Fruit fly (Drosophila melanogaster) whole organism, embryonic: Measurements from ENCODE around the gene CG14017.

Experiments
- Ada2b ChIP-seq: fragments of 200-800 bp; sonication (Bioruptor generic); IDR thresholded peaks from 2 replicates; pipeline ENCODE4 v1.3.6; 2022; ENCODE audit warnings: missing biosample characterization, missing genetic modification characterization
- Atf6 ChIP-seq: fragments of 200-800 bp; sonication (Bioruptor generic); IDR thresholded peaks from 2 replicates; pipeline ENCODE4 v1.3.6; 2022; ENCODE audit warnings: missing biosample characterization, missing genetic modification characterization
- BEAF-32 ChIP-seq: fragments of 200-800 bp; sonication (Bioruptor generic); optimal IDR thresholded peaks from 3 replicates; lab custom pipeline; 2017; ENCODE audit warnings: missing biosample characterization, missing genetic modification characterization, mild to moderate bottlenecking, moderate library complexity, missing genetic modification reagents
- Bgb ChIP-seq: fragments of 200-800 bp; sonication (Bioruptor generic); IDR thresholded peaks from 2 replicates; pipeline ENCODE4 v1.3.6; 2022; ENCODE audit warnings: missing biosample characterization, missing genetic modification characterization; ENCODE audit not compliant: partially characterized antibody
- Blimp-1 ChIP-seq: fragments of 200-800 bp; sonication (Bioruptor generic); optimal IDR thresholded peaks from 3 replicates; lab custom pipeline; 2018; ENCODE audit warnings: missing biosample characterization, missing genetic modification characterization, mild to moderate bottlenecking, moderate library complexity, missing genetic modification reagents
- CG10462 ChIP-seq: fragments of 200-800 bp; sonication (Bioruptor generic); optimal IDR thresholded peaks from 2 replicates; lab custom pipeline; 2016; ENCODE audit warnings: missing biosample characterization, missing genetic modification characterization
- CG11504 ChIP-seq: fragments of 200-800 bp; sonication (Bioruptor generic); optimal IDR thresholded peaks from 3 replicates; lab custom pipeline; 2019; ENCODE audit warnings: missing biosample characterization, mild to moderate bottlenecking, missing genetic modification characterization, moderate library complexity
- CG12942 ChIP-seq: fragments of 200-800 bp; sonication (Bioruptor generic); optimal IDR thresholded peaks from 3 replicates; lab custom pipeline; 2016; ENCODE audit warnings: missing biosample characterization, missing genetic modification characterization
- CG13296 ChIP-seq: fragments of 200-800 bp; sonication (Bioruptor generic); optimal IDR thresholded peaks from 3 replicates; lab custom pipeline; 2018; ENCODE audit warnings: missing biosample characterization, mild to moderate bottlenecking, missing genetic modification characterization
- CG14965 ChIP-seq: fragments of 200-800 bp; sonication (Bioruptor generic); optimal IDR thresholded peaks from 2 replicates; lab custom pipeline; 2016; ENCODE audit warnings: missing biosample characterization, missing genetic modification characterization, borderline replicate concordance
- CG16779 ChIP-seq: fragments of 200-800 bp; sonication (Bioruptor generic); IDR thresholded peaks from 2 replicates; pipeline ENCODE4 v1.3.6; 2022; ENCODE audit warnings: missing biosample characterization, missing genetic modification characterization
- CG18011 ChIP-seq: fragments of 200-800 bp; sonication (Bioruptor generic); optimal IDR thresholded peaks from 2 replicates; lab custom pipeline; 2017; ENCODE audit warnings: missing biosample characterization, missing genetic modification characterization, mild to moderate bottlenecking, moderate library complexity, missing genotype
- CG2120 ChIP-seq: fragments of 200-800 bp; sonication (Bioruptor generic); optimal IDR thresholded peaks from 3 replicates; lab custom pipeline; 2016; ENCODE audit warnings: missing biosample characterization, missing genetic modification characterization
- CG30403 ChIP-seq: fragments of 200-800 bp; sonication (Bioruptor generic); optimal IDR thresholded peaks from 3 replicates; lab custom pipeline; 2016; ENCODE audit warnings: missing biosample characterization, missing genetic modification characterization
- CG3847 ChIP-seq: fragments of 200-800 bp; sonication (Bioruptor generic); IDR thresholded peaks from 2 replicates; pipeline ENCODE4 v1.3.6; 2022; ENCODE audit warnings: missing biosample characterization, missing genetic modification characterization
- CG4328 ChIP-seq: fragments of 200-800 bp; sonication (Bioruptor generic); optimal IDR thresholded peaks from 3 replicates; lab custom pipeline; 2017; ENCODE audit warnings: missing biosample characterization, missing genetic modification reagents, missing genetic modification characterization
- CG6272 ChIP-seq: fragments of 200-800 bp; sonication (Bioruptor generic); IDR thresholded peaks from 2 replicates; pipeline ENCODE4 v1.3.6; 2022; ENCODE audit warnings: missing biosample characterization, missing genetic modification characterization
- CG6689 ChIP-seq: fragments of 200-800 bp; sonication (Bioruptor generic); IDR thresholded peaks from 2 replicates; pipeline ENCODE4 v1.3.6; 2022; ENCODE audit warnings: missing biosample characterization, missing genetic modification characterization
- CG9215 ChIP-seq: fragments of 200-800 bp; sonication (Bioruptor generic); IDR thresholded peaks from 2 replicates; pipeline ENCODE4 v1.3.6; 2022; ENCODE audit warnings: missing biosample characterization, missing genetic modification characterization
- CG9876 ChIP-seq: fragments of 200-800 bp; sonication (Bioruptor generic); optimal IDR thresholded peaks from 2 replicates; lab custom pipeline; 2016; ENCODE audit warnings: missing biosample characterization, missing genetic modification characterization
- CkIIα-i1 ChIP-seq: fragments of 200-800 bp; sonication (Bioruptor generic); IDR thresholded peaks from 2 replicates; pipeline ENCODE4 v1.3.6; 2022; ENCODE audit warnings: missing biosample characterization, missing genetic modification characterization
- Doc2 ChIP-seq: fragments of 200-800 bp; sonication (Bioruptor generic); IDR thresholded peaks from 2 replicates; pipeline ENCODE4 v1.3.6; 2022; ENCODE audit warnings: missing biosample characterization, missing genetic modification characterization
- ERR ChIP-seq: fragments of 200-800 bp; sonication (Bioruptor generic); optimal IDR thresholded peaks from 2 replicates; lab custom pipeline; 2016; ENCODE audit warnings: missing biosample characterization, missing genetic modification characterization
- Elba2 ChIP-seq: fragments of 200-800 bp; sonication (Bioruptor generic); optimal IDR thresholded peaks from 3 replicates; lab custom pipeline; 2016; ENCODE audit warnings: missing biosample characterization, missing genetic modification characterization
- H2.0 ChIP-seq: fragments of 200-800 bp; sonication (Bioruptor generic); IDR thresholded peaks from 2 replicates; pipeline ENCODE4 v1.3.6; 2022; ENCODE audit warnings: missing biosample characterization, missing genetic modification characterization
- Hey ChIP-seq: fragments of 200-800 bp; sonication (Bioruptor generic); optimal IDR thresholded peaks from 3 replicates; lab custom pipeline; 2018; ENCODE audit warnings: missing biosample characterization, mild to moderate bottlenecking, missing genetic modification characterization
- Kr ChIP-seq: fragments of 200-800 bp; sonication (Bioruptor generic); optimal IDR thresholded peaks from 2 replicates; lab custom pipeline; 2017; ENCODE audit warnings: missing biosample characterization, mild to moderate bottlenecking, missing genetic modification characterization
- Lhr ChIP-seq: fragments of 200-800 bp; sonication (Bioruptor generic); optimal IDR thresholded peaks from 3 replicates; lab custom pipeline; 2017; ENCODE audit warnings: mild to moderate bottlenecking, missing biosample characterization, missing genetic modification reagents, missing genetic modification characterization
- MBD-R2 ChIP-seq: fragments of 200-800 bp; sonication (Bioruptor generic); IDR thresholded peaks from 2 replicates; pipeline ENCODE4 v1.3.6; 2022; ENCODE audit warnings: missing biosample characterization, missing genetic modification characterization
- NFAT ChIP-seq: fragments of 200-800 bp; sonication (Bioruptor generic); IDR thresholded peaks from 2 replicates; pipeline ENCODE4 v1.3.6; 2022; ENCODE audit warnings: missing biosample characterization, missing genetic modification characterization
- Opbp ChIP-seq: fragments of 200-800 bp; sonication (Bioruptor generic); IDR thresholded peaks from 3 replicates; pipeline ENCODE4 v1.3.6; 2022; ENCODE audit warnings: missing biosample characterization, missing genetic modification characterization; ENCODE audit not compliant: partially characterized antibody
- Ptx1 ChIP-seq: fragments of 200-800 bp; sonication (Bioruptor generic); IDR thresholded peaks from 2 replicates; pipeline ENCODE4 v1.3.6; 2022; ENCODE audit warnings: missing biosample characterization, missing genetic modification characterization
- Sry-δ ChIP-seq: fragments of 200-800 bp; sonication (Bioruptor generic); optimal IDR thresholded peaks from 2 replicates; lab custom pipeline; 2016; ENCODE audit warnings: missing biosample characterization, missing genetic modification characterization
- abd-A ChIP-seq: fragments of 200-800 bp; sonication (Bioruptor generic); optimal IDR thresholded peaks from 3 replicates; lab custom pipeline; 2019; ENCODE audit warnings: missing biosample characterization, mild to moderate bottlenecking, missing genetic modification characterization, moderate library complexity
- fd64A ChIP-seq: fragments of 200-800 bp; sonication (Bioruptor generic); optimal IDR thresholded peaks from 3 replicates; lab custom pipeline; 2018; ENCODE audit warnings: missing biosample characterization, mild to moderate bottlenecking, missing genetic modification characterization
- grau ChIP-seq: fragments of 200-800 bp; optimal IDR thresholded peaks from 3 replicates; lab custom pipeline; 2019; ENCODE audit warnings: missing biosample characterization, mild to moderate bottlenecking, missing genetic modification characterization, moderate library complexity
- hkb ChIP-seq, 2 experiments: fragments of 200-800 bp in 1 of 2; fragments of >200 bp in 1 of 2; sonication (Bioruptor generic) in 1 of 2; IDR thresholded peaks in 1 of 2; optimal IDR thresholded peaks in 1 of 2; 2 replicates each; pipeline versions ENCODE4 v1.3.6 to Lab custom; 2017 to 2022; ENCODE audit warnings: missing biosample characterization in 1 of 2, missing genetic modification characterization in 1 of 2
- hth ChIP-seq: fragments of >200 bp; optimal IDR thresholded peaks from 2 replicates; lab custom pipeline; 2017; ENCODE audit warnings: inconsistent platforms
- jigr1 ChIP-seq: fragments of 200-800 bp; sonication (Bioruptor generic); IDR thresholded peaks from 3 replicates; pipeline ENCODE4 v1.3.6; 2022; ENCODE audit warnings: missing biosample characterization, missing genetic modification characterization
- lbe ChIP-seq: fragments of 200-800 bp; sonication (Bioruptor generic); optimal IDR thresholded peaks from 2 replicates; lab custom pipeline; 2016; ENCODE audit warnings: missing biosample characterization, mild to moderate bottlenecking, missing genetic modification characterization
- lola ChIP-seq, 3 experiments: fragments of >200 bp in 2 of 3; fragments of 200-800 bp in 1 of 3; sonication (Bioruptor generic) in 1 of 3; optimal IDR thresholded peaks; 2 replicates each; lab custom pipeline; 2017 to 2019; ENCODE audit warnings: missing biosample characterization in 3 of 3, missing genetic modification characterization in 3 of 3, mild to moderate bottlenecking in 1 of 3, moderate library complexity in 1 of 3
- nerfin-1 ChIP-seq: fragments of 200-800 bp; sonication (Bioruptor generic); optimal IDR thresholded peaks from 3 replicates; lab custom pipeline; 2019; ENCODE audit warnings: missing biosample characterization, mild to moderate bottlenecking, missing genetic modification characterization, moderate library complexity
- pan ChIP-seq, 4 experiments: fragments of >200 bp in 3 of 4; fragments of 200-800 bp in 1 of 4; sonication (Bioruptor generic) in 1 of 4; optimal IDR thresholded peaks in 3 of 4; IDR thresholded peaks in 1 of 4; 2 replicates each; pipeline versions ENCODE4 v1.3.6 to Lab custom; 2017 to 2022; ENCODE audit warnings: missing biosample characterization in 2 of 4, missing genetic modification characterization in 2 of 4, mixed read lengths in 1 of 4
- sima ChIP-seq: fragments of 200-800 bp; sonication (Bioruptor generic); optimal IDR thresholded peaks from 2 replicates; lab custom pipeline; 2016; ENCODE audit warnings: missing biosample characterization, missing genetic modification characterization
- stc ChIP-seq: fragments of 200-800 bp; sonication (Bioruptor generic); IDR thresholded peaks from 2 replicates; pipeline ENCODE4 v1.3.6; 2022; ENCODE audit warnings: missing biosample characterization, missing genetic modification characterization
- trem ChIP-seq: fragments of 200-800 bp; optimal IDR thresholded peaks from 3 replicates; lab custom pipeline; 2019; ENCODE audit warnings: missing biosample characterization, mild to moderate bottlenecking, missing genetic modification characterization, moderate library complexity
- vnd ChIP-seq: fragments of 200-800 bp; sonication (Bioruptor generic); IDR thresholded peaks from 3 replicates; pipeline ENCODE4 v1.3.6; 2022; ENCODE audit warnings: missing biosample characterization, missing genetic modification characterization; ENCODE audit not compliant: partially characterized antibody
- zen ChIP-seq: fragments of 200-800 bp; sonication (Bioruptor generic); optimal IDR thresholded peaks from 3 replicates; lab custom pipeline; 2018; ENCODE audit warnings: missing biosample characterization, mild to moderate bottlenecking, missing genetic modification characterization, moderate library complexity
- zfh1 ChIP-seq: fragments of 200-800 bp; sonication (Bioruptor generic); IDR thresholded peaks from 3 replicates; pipeline ENCODE4 v1.3.6; 2022; ENCODE audit warnings: missing biosample characterization, missing genetic modification characterization
- zfh2 ChIP-seq: fragments of 200-800 bp; sonication (Bioruptor generic); optimal IDR thresholded peaks from 2 replicates; lab custom pipeline; 2016; ENCODE audit warnings: missing biosample characterization, missing genetic modification characterization

CG14017 gene

dm6 chr2L:5519846-5520384 lies 33.8 kb upstream of the CG14017 start, which contains the start of the genes CG7382 and cl (continued):
- TF ChIP-seq zen (tag; lab: Kevin White, UChicago): peak; percentile 42
- TF ChIP-seq CG6272 (GFP tag; lab: Robert Waterston, UW): no peak
- no peak for TF ChIP-seq pan (optimal IDR thresholded peaks at IDR 0.05; lab: Kevin White, UChicago)
- TF ChIP-seq pan (GFP tag; optimal IDR thresholded peaks at IDR 0.05 in 1 of 2, IDR thresholded peaks at IDR 0.05 in 1 of 2): peak in 1 of 2 experiments; percentile 18
- TF ChIP-seq H2.0: no peak
- no peak for TF ChIP-seq Ptx1 (GFP tag; lab: Robert Waterston, UW)
- peak; percentile 30 for TF ChIP-seq trem (tag; lab: Kevin White, UChicago)
- TF ChIP-seq CG2120 (GFP tag; lab: Kevin White, UChicago): peak; percentile 54
- peak; percentile 46 for TF ChIP-seq nerfin-1
- peak; percentile 25 for TF ChIP-seq zfh2 (GFP tag; lab: Kevin White, UChicago)
- TF ChIP-seq CG16779 (GFP tag; lab: Robert Waterston, UW): no peak
- no peak; the same call in 1 of the 2 replicates for TF ChIP-seq Bgb
- no peak for TF ChIP-seq jigr1
- TF ChIP-seq Blimp-1 (GFP tag; lab: Kevin White, UChicago): no peak
- peak; percentile 70 for TF ChIP-seq CG30403 (GFP tag; lab: Kevin White, UChicago)
- TF ChIP-seq Sry-δ: peak; percentile 18
- no peak for TF ChIP-seq CG18011 (GFP tag; lab: Kevin White, UChicago)
- TF ChIP-seq fd64A (GFP tag; lab: Kevin White, UChicago): no peak
- peak in 1 of 3 experiments; percentile 54 for TF ChIP-seq lola (GFP tag; optimal IDR thresholded peaks at IDR 0.05; lab: Kevin White, UChicago)
- TF ChIP-seq Hey (tag; lab: Kevin White, UChicago): no peak
- TF ChIP-seq Kr: no peak
- TF ChIP-seq BEAF-32 (GFP tag; lab: Kevin White, UChicago): peak; percentile 56
- no peak for TF ChIP-seq ERR (GFP tag; lab: Kevin White, UChicago)
- TF ChIP-seq CkIIα-i1 (GFP tag; lab: Robert Waterston, UW): no peak
- peak; percentile 17 for TF ChIP-seq CG12942 (GFP tag; lab: Kevin White, UChicago)
- no peak for TF ChIP-seq Ada2b (GFP tag; lab: Robert Waterston, UW)
- TF ChIP-seq CG14965: no peak
- TF ChIP-seq CG11504 (tag; lab: Kevin White, UChicago): peak; percentile 69
- TF ChIP-seq lbe (GFP tag; lab: Kevin White, UChicago): no peak
- peak; percentile 66 for TF ChIP-seq grau
- no peak for TF ChIP-seq CG13296 (GFP tag; lab: Kevin White, UChicago)
- TF ChIP-seq CG6689 (GFP tag; lab: Robert Waterston, UW): no peak
- TF ChIP-seq stc (GFP tag; lab: Robert Waterston, UW): no peak
- TF ChIP-seq NFAT (GFP tag; lab: Robert Waterston, UW): no peak
- TF ChIP-seq sima (GFP tag; lab: Kevin White, UChicago): no peak
- TF ChIP-seq zfh1 (GFP tag; lab: Robert Waterston, UW): no peak
- TF ChIP-seq Atf6 (GFP tag; lab: Robert Waterston, UW): no peak
- no peak for TF ChIP-seq hth (lab: Kevin White, UChicago)
- no peak for TF ChIP-seq Lhr
- no peak for TF ChIP-seq Opbp
- peak; percentile 31; the same call in 1 of the 2 replicates for TF ChIP-seq CG9215 (GFP tag; lab: Robert Waterston, UW)
- TF ChIP-seq CG9876 (GFP tag; lab: Kevin White, UChicago): no peak
- TF ChIP-seq CG3847: peak; percentile 69
- peak; percentile 18 for TF ChIP-seq CG4328 (GFP tag; lab: Kevin White, UChicago)
- TF ChIP-seq Elba2 (GFP tag; lab: Kevin White, UChicago): no peak
- no peak for TF ChIP-seq Doc2
- peak; percentile 85 for TF ChIP-seq hkb (optimal IDR thresholded peaks at IDR 0.05; lab: Kevin White, UChicago)
- no peak for TF ChIP-seq hkb (GFP tag; IDR thresholded peaks at IDR 0.05; lab: Robert Waterston, UW)
- no peak for TF ChIP-seq abd-A (tag; lab: Kevin White, UChicago)
- TF ChIP-seq CG10462 (GFP tag; lab: Kevin White, UChicago): no peak
- peak; percentile 38; the same call in 1 of the 2 replicates for TF ChIP-seq MBD-R2 (GFP tag; lab: Robert Waterston, UW)
- no peak for TF ChIP-seq vnd (GFP tag; lab: Robert Waterston, UW)
